Worm (Caenorhabditis elegans): ENCODE measurements around the gene nex-3.

Gene nex-3

DNA sequence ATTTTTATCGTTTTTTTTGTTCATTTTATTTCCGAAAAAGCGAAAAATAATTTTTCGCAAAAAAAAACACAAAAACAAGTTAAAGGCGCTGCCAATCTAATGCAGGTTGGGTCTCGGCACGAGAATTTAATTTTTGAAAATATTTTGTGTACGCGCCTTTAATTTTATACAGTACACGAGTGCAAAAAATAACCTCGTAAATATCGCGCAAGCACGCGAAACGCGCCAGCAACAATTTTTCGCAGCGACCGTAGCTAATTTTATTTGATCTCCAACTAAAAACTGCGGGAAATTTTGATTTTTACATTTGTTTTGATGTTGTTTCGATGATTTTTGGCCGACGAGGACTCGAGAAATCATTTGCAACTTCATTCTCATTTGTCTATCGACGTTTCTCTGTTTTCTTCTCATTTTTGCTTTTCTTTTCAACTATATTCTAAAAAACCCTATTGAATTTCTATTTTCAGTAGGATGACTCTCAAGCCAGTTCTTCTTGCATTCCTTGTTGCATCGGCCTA, 47.1 kb downstream of the nex-3 start, which contains the start of gene cpg-1 (continued):
- TF ChIP-seq tlf-1 (GFP tag; optimal IDR thresholded peaks at IDR 0.05): peak; percentile 99
- TF ChIP-seq hmg-1.2 (GFP tag; IDR thresholded peaks at IDR 0.05): peak; percentile 75
- TF ChIP-seq mel-28 (tag; optimal IDR thresholded peaks at IDR 0.05; ENCODE audit: borderline replicate concordance): no peak
- peak; percentile 93 for TF ChIP-seq lir-1 (GFP tag; conservative IDR thresholded peaks at IDR 0.05)
- no peak for TF ChIP-seq zfh-2 (GFP tag; conservative IDR thresholded peaks at IDR 0.05)
- peak; percentile 98 for TF ChIP-seq B0019.2 (GFP tag; conservative IDR thresholded peaks at IDR 0.05)
- TF ChIP-seq dox-1 (GFP tag; IDR thresholded peaks at IDR 0.05): no peak; the same call in 1 of the 2 replicates
- no peak for TF ChIP-seq ceh-27 (GFP tag; optimal IDR thresholded peaks at IDR 0.05)
- no peak for TF ChIP-seq zim-3 (tag; optimal IDR thresholded peaks at IDR 0.05)
- no peak for TF ChIP-seq cebp-2 (GFP tag; IDR thresholded peaks at IDR 0.05)
- peak; percentile 100 for TF ChIP-seq lsl-1 (GFP tag; optimal IDR thresholded peaks at IDR 0.05)
- 0 out of 2 replicates have a peak, but pooled peaks have one; percentile 23 for TF ChIP-seq F37B4.10 (GFP tag; IDR thresholded peaks at IDR 0.05)
- TF ChIP-seq nfya-1 (tag; optimal IDR thresholded peaks at IDR 0.05; ENCODE audit: borderline replicate concordance, insufficient read depth): no peak
- TF ChIP-seq F23B12.7 (tag; optimal IDR thresholded peaks at IDR 0.05; ENCODE audit: insufficient read depth): peak; percentile 79
- no peak for TF ChIP-seq madf-10 (tag; optimal IDR thresholded peaks at IDR 0.05)
- no peak for TF ChIP-seq lag-1 (GFP tag; IDR thresholded peaks at IDR 0.05)
- TF ChIP-seq ZK185.1 (tag; optimal IDR thresholded peaks at IDR 0.05; ENCODE audit: poor library complexity, severe bottlenecking): no peak
- TF ChIP-seq D2030.7 (GFP tag; IDR thresholded peaks at IDR 0.05): peak; percentile 100
- no peak for TF ChIP-seq ztf-6 (GFP tag; IDR thresholded peaks at IDR 0.05)
- peak; percentile 100 for TF ChIP-seq xnd-1 (tag; optimal IDR thresholded peaks at IDR 0.05)
- peak; percentile 100 for TF ChIP-seq madf-6 (GFP tag; IDR thresholded peaks at IDR 0.05)
- no peak for TF ChIP-seq chd-7 (tag; optimal IDR thresholded peaks at IDR 0.05)
- no peak for TF ChIP-seq B0035.1 (tag; optimal IDR thresholded peaks at IDR 0.05)
- TF ChIP-seq die-1 (tag; optimal IDR thresholded peaks at IDR 0.05): peak; percentile 20
- TF ChIP-seq nhr-27 (tag; optimal IDR thresholded peaks at IDR 0.05): no peak
- no peak for TF ChIP-seq hlh-26 (GFP tag; conservative IDR thresholded peaks at IDR 0.05)
- TF ChIP-seq attf-3 (GFP tag; conservative IDR thresholded peaks at IDR 0.05): peak; percentile 74
- 0 out of 2 replicates have a peak, but pooled peaks have one; percentile 42 for TF ChIP-seq ztf-25 (GFP tag; IDR thresholded peaks at IDR 0.05)
- TF ChIP-seq lin-40 (tag; optimal IDR thresholded peaks at IDR 0.05): no peak
- peak; percentile 99 for TF ChIP-seq efl-1 (GFP tag; optimal IDR thresholded peaks at IDR 0.05)
- no peak for TF ChIP-seq ama-1 (optimal IDR thresholded peaks at IDR 0.05)
- peak in 1 of 2 experiments; percentile 5 for TF ChIP-seq ama-1 (GFP tag; optimal IDR thresholded peaks at IDR 0.05)
- no peak for TF ChIP-seq repo-1 (tag; optimal IDR thresholded peaks at IDR 0.05)
- TF ChIP-seq ztf-22 (GFP tag; optimal IDR thresholded peaks at IDR 0.05): no peak
- TF ChIP-seq F57A8.1 (GFP tag; optimal IDR thresholded peaks at IDR 0.05): no peak
- TF ChIP-seq rcor-1 (GFP tag; IDR thresholded peaks at IDR 0.05): peak; percentile 98
- TF ChIP-seq bed-1 (GFP tag; IDR thresholded peaks at IDR 0.05): no peak
- TF ChIP-seq nfyb-1 (GFP tag; IDR thresholded peaks at IDR 0.05): peak; percentile 75
- no peak for TF ChIP-seq gei-17 (GFP tag; optimal IDR thresholded peaks at IDR 0.05)
- peak; percentile 97 for TF ChIP-seq snpc-1.3 (tag; optimal IDR thresholded peaks at IDR 0.05; ENCODE audit: insufficient read depth)
- TF ChIP-seq ceh-100 (GFP tag; IDR thresholded peaks at IDR 0.05): peak; percentile 76
- TF ChIP-seq nfya-2 (GFP tag; IDR thresholded peaks at IDR 0.05): 0 out of 2 replicates have a peak, but pooled peaks have one; percentile 80
- no peak for TF ChIP-seq K12H6.12 (tag; optimal IDR thresholded peaks at IDR 0.05)
- no peak for TF ChIP-seq ccch-3 (GFP tag; optimal IDR thresholded peaks at IDR 0.05)
- TF ChIP-seq F22D6.2 (tag; optimal IDR thresholded peaks at IDR 0.05): no peak
- no peak for TF ChIP-seq rpc-1 (optimal IDR thresholded peaks at IDR 0.05)
- peak; percentile 21 for TF ChIP-seq rpc-1 (tag; optimal IDR thresholded peaks at IDR 0.05)
- no peak for TF ChIP-seq F57C9.4 (tag; optimal IDR thresholded peaks at IDR 0.05)
- TF ChIP-seq ceh-79 (tag; optimal IDR thresholded peaks at IDR 0.05): no peak
